Worm (Caenorhabditis elegans): ENCODE data around the gene srw-33.
A peak's percentile ranks its signal among the peaks of the same experiment; 100 is the strongest.

DNA sequence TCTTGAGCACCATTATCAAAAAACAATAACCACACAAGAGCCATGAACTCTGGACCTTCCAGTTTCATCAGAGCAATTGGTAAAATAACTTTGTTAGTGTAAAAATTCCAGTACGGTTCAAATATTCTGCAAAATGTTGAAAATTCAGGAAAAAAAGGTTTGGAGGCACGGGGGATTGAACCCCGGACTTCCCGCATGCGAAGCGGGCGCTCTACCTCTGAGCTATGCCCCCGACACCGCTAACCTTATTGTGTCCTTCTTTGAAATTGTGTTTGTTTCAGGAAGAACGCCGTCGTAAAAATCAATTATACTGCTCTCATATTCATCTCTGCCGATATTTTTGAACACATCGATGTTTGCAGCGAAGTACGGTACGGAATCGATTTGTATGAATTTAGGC, 28.5 kb upstream of the srw-33 start:
- TF ChIP-seq cog-1 (tag; optimal IDR thresholded peaks at IDR 0.05) (no peak), ref-1 (GFP tag; conservative IDR thresholded peaks at IDR 0.05) (no peak), flt-1 (GFP tag; IDR thresholded peaks at IDR 0.05) (0 out of 2 replicates have a peak, but pooled peaks have one; percentile 28), tab-1 (GFP tag; IDR thresholded peaks at IDR 0.05) (no peak), klf-2 (GFP tag; conservative IDR thresholded peaks at IDR 0.05) (no peak), ztf-29 (GFP tag; IDR thresholded peaks at IDR 0.05) (no peak), ztf-23 (GFP tag; IDR thresholded peaks at IDR 0.05) (no peak), T22C8.4 (GFP tag; IDR thresholded peaks at IDR 0.05) (no peak)

Measured in whole organism, midembryonic.